Worm (Caenorhabditis elegans): Measurements from ENCODE around the gene F14H8.8.
A peak's percentile ranks its signal among the peaks of the same experiment; 100 is the strongest.

Gene F14H8.8

DNA sequence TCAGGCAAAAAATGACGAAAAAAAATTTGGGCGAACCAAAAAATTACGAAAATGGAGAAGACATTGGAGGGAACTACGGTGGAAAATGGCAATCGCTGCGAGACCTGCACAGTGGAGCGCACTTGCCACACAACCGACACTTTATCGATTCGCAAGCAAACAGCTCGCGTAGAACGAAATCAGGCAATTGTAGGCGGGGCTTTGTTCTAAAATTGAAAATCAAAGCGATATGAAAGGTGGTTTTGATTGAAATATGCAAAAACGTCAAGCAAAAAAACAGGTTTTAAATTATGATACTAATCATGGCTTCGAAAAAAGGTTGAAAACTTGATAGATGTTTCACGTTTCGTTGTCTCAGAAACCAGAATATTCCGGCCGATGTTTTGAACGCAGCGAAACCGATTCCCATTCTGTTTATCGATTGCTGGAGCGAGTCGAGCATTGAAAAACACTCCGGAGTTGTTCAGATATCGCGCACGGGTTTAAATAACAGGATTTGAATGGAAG lies 27.0 kb upstream of the F14H8.8 start, which contains the start of the genes fib-1 and mut-15 (continued):
- TF ChIP-seq hlh-30 (tag; optimal IDR thresholded peaks at IDR 0.05; ENCODE audit: insufficient read depth) (peak; percentile 77), spr-3 (GFP tag; optimal IDR thresholded peaks at IDR 0.05) (peak; percentile 8), mdt-29 (GFP tag; IDR thresholded peaks at IDR 0.05) (0 out of 2 replicates have a peak, but pooled peaks have one; percentile 33), lin-1 (GFP tag; IDR thresholded peaks at IDR 0.05) (no peak), nhr-42 (GFP tag; IDR thresholded peaks at IDR 0.05) (peak; percentile 89; the same call in 1 of the 2 replicates), daf-16 (GFP tag; optimal IDR thresholded peaks at IDR 0.05) (peak in 1 of 2 experiments; percentile 42), daf-16 (tag; optimal IDR thresholded peaks at IDR 0.05) (peak; percentile 54), zip-2 (tag; optimal IDR thresholded peaks at IDR 0.05) (no peak), zip-11 (GFP tag; IDR thresholded peaks at IDR 0.05) (no peak), ama-1 (optimal IDR thresholded peaks at IDR 0.05) (no peak), R02D3.7 (tag; optimal IDR thresholded peaks at IDR 0.05) (no peak), duxl-1 (tag; optimal IDR thresholded peaks at IDR 0.05; ENCODE audit: poor library complexity) (peak; percentile 62), ztf-7 (tag; optimal IDR thresholded peaks at IDR 0.05) (no peak), snpc-4 (tag; optimal IDR thresholded peaks at IDR 0.05) (no peak), ceh-82 (tag; optimal IDR thresholded peaks at IDR 0.05) (no peak), php-3 (GFP tag; IDR thresholded peaks at IDR 0.05) (0 out of 2 replicates have a peak, but pooled peaks have one; percentile 19), lim-7 (GFP tag; IDR thresholded peaks at IDR 0.05) (no peak), lin-15B (tag; optimal IDR thresholded peaks at IDR 0.05) (peak; percentile 76), Y75B8A.6 (GFP tag; IDR thresholded peaks at IDR 0.05) (no peak), lin-38 (GFP tag; IDR thresholded peaks at IDR 0.05) (peak; percentile 99), ZK546.5 (tag; optimal IDR thresholded peaks at IDR 0.05) (no peak)

ce11 chrV:15004800-15005199 lies 24.5 kb upstream of the F14H8.8 start, which contains the start of gene hrde-2:
TSS of gene hrde-2 (plus strand) at chrV:15005100.
- TF ChIP-seq nhr-76 (tag; optimal IDR thresholded peaks at IDR 0.05) (no peak), Y75B8A.6 (GFP tag; IDR thresholded peaks at IDR 0.05) (no peak), duxl-1 (tag; optimal IDR thresholded peaks at IDR 0.05; ENCODE audit: poor library complexity) (no peak), F10B5.3 (tag; optimal IDR thresholded peaks at IDR 0.05) (no peak), sdz-12 (GFP tag; optimal IDR thresholded peaks at IDR 0.05) (no peak), ceh-62 (tag; optimal IDR thresholded peaks at IDR 0.05) (no peak), mxl-2 (GFP tag; conservative IDR thresholded peaks at IDR 0.05) (no peak), nhr-28 (tag; optimal IDR thresholded peaks at IDR 0.05) (no peak), F49E8.2 (tag; optimal IDR thresholded peaks at IDR 0.05; ENCODE audit: borderline replicate concordance) (no peak), spr-1 (tag; optimal IDR thresholded peaks at IDR 0.05) (no peak), ama-1 (optimal IDR thresholded peaks at IDR 0.05) (no peak), lim-7 (GFP tag; IDR thresholded peaks at IDR 0.05) (no peak), ces-1 (GFP tag; optimal IDR thresholded peaks at IDR 0.05) (no peak), ctbp-1 (GFP tag; IDR thresholded peaks at IDR 0.05) (no peak), gei-8 (GFP tag; optimal IDR thresholded peaks at IDR 0.05) (no peak), skn-1 (tag; optimal IDR thresholded peaks at IDR 0.05) (no peak), ceh-32 (tag; optimal IDR thresholded peaks at IDR 0.05; ENCODE audit: poor library complexity) (no peak), ceh-82 (tag; optimal IDR thresholded peaks at IDR 0.05) (no peak)

DNA sequence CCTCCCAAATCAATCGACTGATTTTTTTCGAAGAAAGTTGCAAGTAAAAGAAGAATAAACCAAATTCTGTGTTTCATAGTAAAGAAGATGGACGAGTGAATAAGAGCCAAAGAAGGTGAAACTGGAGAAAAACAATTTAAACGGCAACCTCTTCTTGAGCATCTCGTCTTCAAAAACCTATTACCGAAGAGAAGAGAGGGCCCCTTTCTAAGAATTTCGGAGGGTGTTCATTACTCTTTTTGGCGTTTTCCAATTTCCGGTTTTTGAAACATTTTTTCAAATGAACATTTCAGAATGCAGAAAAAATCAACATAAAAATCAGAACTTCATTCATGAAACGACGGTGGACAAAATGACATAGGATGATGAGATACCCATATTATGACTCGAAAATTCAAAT lies 17.7 kb upstream of the F14H8.8 start, which contains the start of gene nmr-2:
nmr-2 (minus strand) TSS at position 101 of the 400 bp plus-strand sequence.
- no peak for TF ChIP-seq lin-29 (GFP tag; IDR thresholded peaks at IDR 0.05)
- peak; percentile 42 for TF ChIP-seq ama-1 (optimal IDR thresholded peaks at IDR 0.05)

- TF ChIP-seq nhr-42 (GFP tag; IDR thresholded peaks at IDR 0.05) (0 out of 2 replicates have a peak, but pooled peaks have one; percentile 14), nhr-41 (GFP tag; IDR thresholded peaks at IDR 0.05) (no peak), lim-7 (GFP tag; IDR thresholded peaks at IDR 0.05) (0 out of 2 replicates have a peak, but pooled peaks have one; percentile 15), aly-2 (tag; optimal IDR thresholded peaks at IDR 0.05) (no peak), pqm-1 (tag; optimal IDR thresholded peaks at IDR 0.05) (no peak), lin-38 (GFP tag; IDR thresholded peaks at IDR 0.05) (peak; percentile 66), nhr-48 (tag; optimal IDR thresholded peaks at IDR 0.05) (peak; percentile 40), snpc-1.2 (GFP tag; IDR thresholded peaks at IDR 0.05) (0 out of 2 replicates have a peak, but pooled peaks have one; percentile 43), ceh-28 (tag; optimal IDR thresholded peaks at IDR 0.05) (no peak), mep-1 (tag; optimal IDR thresholded peaks at IDR 0.05) (no peak), hlh-30 (tag; optimal IDR thresholded peaks at IDR 0.05; ENCODE audit: insufficient read depth) (peak; percentile 29), lin-15B (tag; optimal IDR thresholded peaks at IDR 0.05) (no peak), zag-1 (tag; optimal IDR thresholded peaks at IDR 0.05) (no peak), daf-19 (GFP tag; conservative IDR thresholded peaks at IDR 0.05) (no peak)
Measured at ce11 chrV:15012542-15013301, 16.5 kb upstream of the F14H8.8 start.
